Worm (Caenorhabditis elegans): Measurements from ENCODE around the gene cey-1.

cey-1 gene

DNA sequence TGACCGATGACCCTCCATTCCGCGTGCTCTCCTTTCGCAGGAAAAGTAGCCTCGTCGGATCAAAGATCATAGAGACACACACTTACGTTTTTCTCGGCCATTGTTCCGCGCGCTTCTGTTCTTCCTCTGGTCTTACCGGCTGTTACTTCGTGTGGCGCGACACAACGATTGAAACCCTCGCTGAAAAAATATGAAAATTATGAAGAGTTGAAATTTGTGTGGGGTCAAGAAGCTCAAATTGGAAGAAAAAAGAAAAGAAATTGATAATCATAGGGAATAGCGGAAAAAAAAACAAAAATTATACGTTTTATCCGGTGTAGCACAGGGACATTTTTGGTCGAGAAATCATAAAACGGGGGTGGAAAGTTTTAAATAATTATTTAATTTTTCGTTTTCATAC is at the start of gene cey-1:
cey-1 (minus strand) TSS at position 180 of the 400 bp plus-strand sequence.
- TF ChIP-seq nfya-1 (tag; optimal IDR thresholded peaks at IDR 0.05) (no peak), ceh-9 (tag; optimal IDR thresholded peaks at IDR 0.05) (no peak), nhr-11 (tag; optimal IDR thresholded peaks at IDR 0.05) (no peak), sox-2 (GFP tag; IDR thresholded peaks at IDR 0.05) (no peak), tbx-7 (tag; optimal IDR thresholded peaks at IDR 0.05) (no peak), ref-2 (tag; optimal IDR thresholded peaks at IDR 0.05) (no peak), C38D4.7 (GFP tag; optimal IDR thresholded peaks at IDR 0.05) (no peak), ceh-30 (tag; optimal IDR thresholded peaks at IDR 0.05) (no peak), unc-42 (tag; optimal IDR thresholded peaks at IDR 0.05) (no peak), pax-1 (tag; optimal IDR thresholded peaks at IDR 0.05) (no peak), sox-4 (tag; optimal IDR thresholded peaks at IDR 0.05) (no peak), lin-11 (tag; optimal IDR thresholded peaks at IDR 0.05) (no peak), elt-4 (tag; optimal IDR thresholded peaks at IDR 0.05) (no peak), hlh-15 (tag; optimal IDR thresholded peaks at IDR 0.05) (no peak)

DNA sequence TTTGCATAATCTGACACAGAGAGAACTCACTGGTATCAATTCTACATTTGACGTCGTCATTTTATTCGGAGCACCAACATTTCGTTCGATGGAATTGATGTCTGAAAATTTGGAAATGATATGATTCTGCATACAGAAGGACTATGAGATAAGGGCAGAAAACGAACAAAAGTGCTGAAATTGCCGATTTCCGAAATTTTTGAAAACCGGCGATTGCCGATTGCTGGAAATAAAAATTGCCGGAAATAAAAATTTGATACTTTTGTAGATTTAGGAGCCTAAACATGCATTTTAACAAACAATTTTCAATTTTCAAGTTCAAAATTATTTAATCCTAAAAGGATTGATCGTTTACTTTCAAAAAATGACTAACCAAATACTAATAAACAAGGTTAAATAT is 48.4 kb upstream of the cey-1 start, which contains the start of gene unc-53:
unc-53 (minus strand) TSS at position 101 of the 400 bp plus-strand sequence.
- TF ChIP-seq elt-4 (tag; optimal IDR thresholded peaks at IDR 0.05): no peak
- TF ChIP-seq F13H6.1 (tag; optimal IDR thresholded peaks at IDR 0.05): no peak
- no peak for TF ChIP-seq nhr-11 (tag; optimal IDR thresholded peaks at IDR 0.05)
- TF ChIP-seq eyg-1 (tag; optimal IDR thresholded peaks at IDR 0.05): no peak
- no peak for TF ChIP-seq pax-1 (tag; optimal IDR thresholded peaks at IDR 0.05)
- TF ChIP-seq lim-6 (tag; optimal IDR thresholded peaks at IDR 0.05): no peak

DNA sequence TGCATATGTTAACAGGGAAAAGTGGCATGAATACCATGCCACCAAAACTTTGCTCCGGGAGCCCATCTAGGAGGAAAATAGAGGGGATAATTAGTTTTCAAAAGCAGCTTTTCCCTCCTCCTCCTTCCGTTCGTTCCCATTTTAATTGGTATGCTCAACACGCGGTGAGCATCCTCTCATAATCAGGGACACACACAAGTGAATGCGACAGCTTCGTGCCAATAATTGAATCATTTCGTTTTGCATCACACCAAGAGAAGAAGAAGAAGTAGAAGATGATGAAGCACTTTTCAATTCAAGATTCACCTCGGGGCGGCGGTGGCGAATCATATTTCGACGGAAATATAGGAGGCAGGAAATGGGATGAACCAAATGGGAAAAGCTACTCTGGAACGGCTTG is 47.1 kb upstream of the cey-1 start:
- TF ChIP-seq ceh-34 (tag; optimal IDR thresholded peaks at IDR 0.05) (no peak), unc-3 (GFP tag; conservative IDR thresholded peaks at IDR 0.05) (no peak), unc-3 (tag; optimal IDR thresholded peaks at IDR 0.05) (no peak), madf-2 (tag; optimal IDR thresholded peaks at IDR 0.05) (no peak), ceh-31 (tag; optimal IDR thresholded peaks at IDR 0.05) (peak; percentile 5), unc-42 (tag; optimal IDR thresholded peaks at IDR 0.05) (peak; percentile 97), ceh-6 (GFP tag; optimal IDR thresholded peaks at IDR 0.05) (peak; percentile 0)

DNA sequence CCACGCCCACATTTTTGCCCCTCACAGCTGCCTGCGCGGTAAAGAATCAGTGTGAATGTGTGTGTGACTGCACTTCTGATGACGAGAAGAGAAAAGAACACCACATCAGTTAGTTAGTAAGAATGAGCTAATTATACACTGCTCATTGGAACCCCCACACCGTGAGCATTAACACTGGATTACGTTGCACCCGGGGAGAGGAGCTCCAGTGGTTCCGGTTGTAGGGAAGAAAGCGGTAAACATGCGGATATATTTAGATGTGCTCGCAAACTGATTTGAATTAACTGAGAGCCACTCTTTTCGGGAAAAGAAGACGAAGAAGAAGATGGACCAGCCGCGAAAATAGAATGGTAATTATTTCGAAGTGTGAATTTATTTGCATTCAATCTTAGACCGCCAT is 45.8 kb upstream of the cey-1 start:
- TF ChIP-seq F13H6.1 (tag; optimal IDR thresholded peaks at IDR 0.05) (no peak), unc-42 (tag; optimal IDR thresholded peaks at IDR 0.05) (peak; percentile 77), ceh-31 (tag; optimal IDR thresholded peaks at IDR 0.05) (peak; percentile 18)

DNA sequence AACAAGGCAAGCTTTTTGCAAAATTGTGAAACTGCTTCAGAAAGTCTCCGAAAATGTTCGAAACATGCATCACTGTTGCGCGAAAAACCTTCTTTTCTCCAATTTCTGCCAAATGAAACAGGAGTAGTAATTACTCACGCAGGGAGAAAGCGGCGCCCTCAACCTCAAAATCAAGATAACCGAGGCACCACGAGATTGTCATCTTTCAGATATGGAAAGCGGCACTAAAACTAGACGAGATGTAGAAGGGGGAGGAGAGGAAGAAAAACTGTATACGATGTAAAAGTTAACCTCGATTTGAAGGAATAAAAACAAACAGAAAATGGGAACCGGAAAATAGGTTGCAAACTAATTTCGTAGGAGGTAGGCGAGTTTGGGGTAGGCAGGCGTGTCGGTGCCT is 35.5 kb upstream of the cey-1 start:
- TF ChIP-seq rnt-1 (tag; optimal IDR thresholded peaks at IDR 0.05) (peak; percentile 30), Y22D7AL.16 (tag; optimal IDR thresholded peaks at IDR 0.05) (no peak)

DNA sequence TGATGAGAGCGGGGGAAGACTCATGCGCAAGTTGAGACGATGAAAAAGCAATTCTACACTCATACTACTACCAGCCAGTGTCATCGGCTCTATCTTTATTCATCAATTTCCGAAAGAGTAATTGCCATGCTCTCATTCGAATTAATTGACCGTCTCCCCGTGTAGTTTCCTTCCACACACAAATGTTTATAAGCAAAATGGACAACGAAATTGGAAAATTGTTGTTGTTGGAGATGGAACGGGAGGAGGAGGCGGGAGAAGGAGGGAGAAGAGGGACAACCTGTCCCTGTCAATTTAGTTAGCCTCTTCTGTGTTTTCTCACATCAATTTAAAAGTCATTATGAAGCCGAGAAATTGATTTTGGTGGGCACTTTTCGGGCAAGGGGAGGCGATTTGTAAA is 31.6 kb upstream of the cey-1 start:
- TF ChIP-seq C38D4.7 (GFP tag; optimal IDR thresholded peaks at IDR 0.05) (no peak), fkh-6 (tag; optimal IDR thresholded peaks at IDR 0.05) (no peak), ceh-14 (tag; optimal IDR thresholded peaks at IDR 0.05) (peak; percentile 16), ceh-9 (tag; optimal IDR thresholded peaks at IDR 0.05) (no peak), fax-1 (tag; optimal IDR thresholded peaks at IDR 0.05) (no peak), unc-86 (tag; optimal IDR thresholded peaks at IDR 0.05) (no peak), ceh-31 (tag; optimal IDR thresholded peaks at IDR 0.05) (peak; percentile 2), unc-42 (tag; optimal IDR thresholded peaks at IDR 0.05) (peak; percentile 54), pha-4 (tag; optimal IDR thresholded peaks at IDR 0.05) (no peak), odd-2 (tag; optimal IDR thresholded peaks at IDR 0.05) (no peak), hlh-6 (tag; optimal IDR thresholded peaks at IDR 0.05) (no peak), tbx-7 (tag; optimal IDR thresholded peaks at IDR 0.05) (no peak), pqm-1 (tag; optimal IDR thresholded peaks at IDR 0.05) (no peak), unc-55 (GFP tag; optimal IDR thresholded peaks at IDR 0.05) (peak; percentile 0)

Data from whole organism, late embryonic.